Worm (Caenorhabditis elegans) whole organism, mixed stage, embryonic: ENCODE measurements around the gene W03G11.4.
A peak's percentile ranks its signal among the peaks of the same experiment; 100 is the strongest.

ENCODE experiments used
- M03D4.4 ChIP-seq: sonication (generic microtip); optimal IDR thresholded peaks from 2 replicates; lab custom pipeline; 2017; ENCODE audit warnings: mild to moderate bottlenecking, missing genetic modification characterization, missing compliant biosample characterization
- bed-3 ChIP-seq: fragments of 200-800 bp; sonication (Bioruptor generic); optimal IDR thresholded peaks from 3 replicates; lab custom pipeline; 2018; ENCODE audit warnings: mild to moderate bottlenecking, missing genetic modification characterization, moderate library complexity, missing compliant biosample characterization
- blmp-1 ChIP-seq: fragments of 150-350 bp; optimal IDR thresholded peaks from 2 replicates; lab custom pipeline; 2014; ENCODE audit warnings: missing biosample characterization, missing genetic modification characterization
- ceh-39 ChIP-seq: fragments of 150-350 bp; optimal IDR thresholded peaks from 2 replicates; lab custom pipeline; 2014; ENCODE audit warnings: missing biosample characterization, missing genetic modification characterization
- ceh-43 ChIP-seq: fragments of 200-800 bp; sonication (Bioruptor generic); optimal IDR thresholded peaks from 2 replicates; lab custom pipeline; 2018; ENCODE audit warnings: mild to moderate bottlenecking, missing genetic modification characterization, moderate library complexity, missing compliant biosample characterization
- ces-1 ChIP-seq: fragments of 150-350 bp; optimal IDR thresholded peaks from 2 replicates; lab custom pipeline; 2014; ENCODE audit warnings: missing biosample characterization, missing genetic modification reagents, missing genetic modification characterization
- cnd-1 ChIP-seq: fragments of 200-800 bp; sonication (Bioruptor generic); optimal IDR thresholded peaks from 2 replicates; lab custom pipeline; 2018; ENCODE audit warnings: mild to moderate bottlenecking, missing genetic modification characterization, missing compliant biosample characterization
- drap-1 ChIP-seq: fragments of 200-800 bp; sonication (Bioruptor generic); optimal IDR thresholded peaks from 3 replicates; lab custom pipeline; 2018; ENCODE audit warnings: mild to moderate bottlenecking, missing genetic modification characterization, missing compliant biosample characterization
- elt-1 ChIP-seq: sonication (generic microtip); optimal IDR thresholded peaks from 2 replicates; lab custom pipeline; 2017; ENCODE audit warnings: missing genetic modification characterization, mild to moderate bottlenecking, missing compliant biosample characterization, antibody characterized with exemption, moderate library complexity, borderline replicate concordance; ENCODE audit not compliant: insufficient read depth
- elt-3 ChIP-seq: fragments of 150-350 bp; optimal IDR thresholded peaks from 2 replicates; lab custom pipeline; 2014; ENCODE audit warnings: missing biosample characterization, missing genetic modification characterization
- flh-1 ChIP-seq: fragments of 200-800 bp; sonication (Bioruptor generic); optimal IDR thresholded peaks from 2 replicates; lab custom pipeline; 2018; ENCODE audit warnings: mild to moderate bottlenecking, missing genetic modification characterization, moderate library complexity, missing compliant biosample characterization
- ham-2 ChIP-seq: fragments of 200-800 bp; sonication (Bioruptor generic); optimal IDR thresholded peaks from 2 replicates; lab custom pipeline; 2018; ENCODE audit warnings: mild to moderate bottlenecking, missing genetic modification characterization, missing compliant biosample characterization
- hlh-1 ChIP-seq: fragments of 150-350 bp; optimal IDR thresholded peaks from 2 replicates; lab custom pipeline; 2014; ENCODE audit warnings: missing biosample characterization, missing genetic modification reagents, missing genetic modification characterization
- lin-13 ChIP-seq: fragments of 150-350 bp; optimal IDR thresholded peaks from 2 replicates; lab custom pipeline; 2014; ENCODE audit warnings: missing biosample characterization, missing genetic modification characterization
- lin-32 ChIP-seq: fragments of 200-800 bp; sonication (Bioruptor generic); optimal IDR thresholded peaks from 2 replicates; lab custom pipeline; 2018; ENCODE audit warnings: mild to moderate bottlenecking, missing genetic modification characterization, missing compliant biosample characterization
- lsy-2 ChIP-seq: fragments of 150-350 bp; optimal IDR thresholded peaks from 2 replicates; lab custom pipeline; 2014; ENCODE audit warnings: missing biosample characterization, missing genetic modification characterization
- mab-5 ChIP-seq: fragments of 150-350 bp; optimal IDR thresholded peaks from 2 replicates; lab custom pipeline; 2014; ENCODE audit warnings: missing biosample characterization, missing genetic modification characterization
- mep-1 ChIP-seq: fragments of 150-350 bp; optimal IDR thresholded peaks from 2 replicates; lab custom pipeline; 2017; ENCODE audit warnings: missing biosample characterization, missing genetic modification reagents, missing genetic modification characterization, inconsistent platforms
- mls-2 ChIP-seq: sonication (generic microtip); optimal IDR thresholded peaks from 2 replicates; lab custom pipeline; 2016; ENCODE audit warnings: mild to moderate bottlenecking, missing genetic modification characterization, moderate library complexity, missing compliant biosample characterization
- nhr-12 ChIP-seq: fragments of 150-350 bp; optimal IDR thresholded peaks from 2 replicates; lab custom pipeline; 2014; ENCODE audit warnings: missing biosample characterization, missing genetic modification characterization
- nhr-2 ChIP-seq: fragments of 150-350 bp; optimal IDR thresholded peaks from 2 replicates; lab custom pipeline; 2014; ENCODE audit warnings: missing biosample characterization, missing genetic modification characterization
- nhr-237 ChIP-seq: fragments of 150-350 bp; optimal IDR thresholded peaks from 2 replicates; lab custom pipeline; 2014; ENCODE audit warnings: missing biosample characterization, missing genetic modification characterization
- nhr-28 ChIP-seq: fragments of 150-350 bp; optimal IDR thresholded peaks from 2 replicates; lab custom pipeline; 2014; ENCODE audit warnings: missing biosample characterization, missing genetic modification characterization
- nhr-76 ChIP-seq: sonication (generic microtip); optimal IDR thresholded peaks from 2 replicates; lab custom pipeline; 2017; ENCODE audit warnings: missing biosample characterization, missing genetic modification characterization
- pha-4 ChIP-seq: fragments of 150-350 bp; optimal IDR thresholded peaks from 2 replicates; lab custom pipeline; 2018; ENCODE audit warnings: missing biosample characterization, missing genetic modification reagents, missing genetic modification characterization
- sem-2 ChIP-seq: fragments of 200-800 bp; sonication (Bioruptor generic); optimal IDR thresholded peaks from 2 replicates; lab custom pipeline; 2018; ENCODE audit warnings: mild to moderate bottlenecking, missing genetic modification characterization, missing compliant biosample characterization
- snpc-4 ChIP-seq: fragments of 150-350 bp; optimal IDR thresholded peaks from 2 replicates; lab custom pipeline; 2014; ENCODE audit warnings: missing biosample characterization, missing genetic modification characterization
- sptf-1 ChIP-seq: sonication (generic microtip); optimal IDR thresholded peaks from 2 replicates; lab custom pipeline; 2017; ENCODE audit warnings: mild to moderate bottlenecking, missing genetic modification characterization, moderate library complexity, missing compliant biosample characterization
- tbx-8 ChIP-seq: fragments of 200-800 bp; sonication (Bioruptor generic); optimal IDR thresholded peaks from 2 replicates; lab custom pipeline; 2018; ENCODE audit warnings: mild to moderate bottlenecking, missing genetic modification characterization, moderate library complexity, missing compliant biosample characterization
- unc-120 ChIP-seq: sonication (generic microtip); optimal IDR thresholded peaks from 2 replicates; lab custom pipeline; 2017; ENCODE audit warnings: missing genetic modification characterization, missing compliant biosample characterization; ENCODE audit not compliant: poor library complexity, severe bottlenecking
- zip-8 ChIP-seq: fragments of 150-350 bp; optimal IDR thresholded peaks from 2 replicates; lab custom pipeline; 2014; ENCODE audit warnings: missing biosample characterization, missing genetic modification characterization
- ztf-11 ChIP-seq: fragments of 150-350 bp; optimal IDR thresholded peaks from 2 replicates; lab custom pipeline; 2014; ENCODE audit warnings: missing biosample characterization, missing genetic modification characterization

Gene W03G11.4

DNA sequence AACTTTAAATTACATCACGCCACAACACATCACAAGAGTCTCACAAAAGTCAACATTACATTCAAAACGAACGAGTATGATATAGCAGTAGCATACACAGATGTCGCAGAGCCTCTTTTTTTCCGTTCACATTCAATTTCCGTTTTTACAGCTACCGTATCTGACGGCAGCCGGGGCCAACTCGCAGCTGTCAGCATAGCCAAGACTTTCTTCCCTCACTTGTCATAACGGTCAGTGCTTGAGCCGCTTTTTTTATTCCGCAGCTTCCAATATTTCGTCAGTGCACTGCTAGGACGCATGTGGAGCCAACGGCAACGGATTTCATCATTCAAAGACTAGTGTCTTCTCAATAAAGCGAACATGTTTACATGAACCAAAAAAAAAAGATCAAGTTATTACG lies 1.0 kb upstream of the W03G11.4 start:
- TF ChIP-seq ces-1 (GFP tag; lab: Kevin White, UChicago) (no peak), mls-2 (tag; lab: Kevin White, UChicago) (no peak), ham-2 (GFP tag; lab: Kevin White, UChicago) (no peak), nhr-237 (tag; lab: Kevin White, UChicago) (no peak), nhr-12 (tag; lab: Kevin White, UChicago) (no peak), flh-1 (GFP tag; lab: Kevin White, UChicago) (no peak), elt-1 (tag; lab: Kevin White, UChicago) (no peak), pha-4 (tag; lab: Kevin White, UChicago) (no peak), nhr-76 (no peak), lsy-2 (tag; lab: Kevin White, UChicago) (no peak), tbx-8 (no peak), ztf-11 (no peak), nhr-28 (no peak), lin-32 (GFP tag; lab: Kevin White, UChicago) (no peak), zip-8 (tag; lab: Kevin White, UChicago) (no peak)

DNA sequence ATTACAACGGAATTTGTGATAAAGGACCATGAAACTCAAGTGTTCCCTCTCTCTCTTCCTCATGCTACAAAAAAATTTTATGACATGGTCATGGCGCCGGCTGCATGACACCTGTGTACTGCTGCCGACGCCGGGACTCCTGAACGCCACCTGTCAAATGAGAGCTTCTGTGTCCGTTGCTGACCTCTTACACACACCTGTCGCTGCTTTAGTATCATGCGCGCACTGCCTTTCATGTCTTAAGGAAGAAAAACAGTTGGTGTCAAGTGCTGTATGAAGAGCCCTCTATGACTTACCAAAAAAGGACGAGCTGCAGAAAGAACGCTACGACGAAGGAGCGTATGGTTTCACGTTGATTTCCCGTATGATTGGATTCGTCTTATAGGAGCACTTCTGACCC lies 322 bp downstream of the W03G11.4 start:
- TF ChIP-seq mls-2 (tag; lab: Kevin White, UChicago) = no peak
- no peak for TF ChIP-seq M03D4.4 (tag; lab: Kevin White, UChicago)
- no peak for TF ChIP-seq sem-2
- no peak for TF ChIP-seq nhr-76
- no peak for TF ChIP-seq ham-2 (GFP tag; lab: Kevin White, UChicago)
- no peak for TF ChIP-seq snpc-4
- TF ChIP-seq hlh-1 = peak; percentile 61
- no peak for TF ChIP-seq mab-5 (tag; lab: Kevin White, UChicago)
- TF ChIP-seq ceh-39 = no peak
- no peak for TF ChIP-seq bed-3 (GFP tag; lab: Kevin White, UChicago)
- peak; percentile 87 for TF ChIP-seq nhr-2 (tag; lab: Kevin White, UChicago)
- no peak for TF ChIP-seq mep-1 (tag; lab: Kevin White, UChicago)
- TF ChIP-seq tbx-8 = no peak
- peak; percentile 41 for TF ChIP-seq lin-32 (GFP tag; lab: Kevin White, UChicago)
- TF ChIP-seq elt-3 = no peak
- no peak for TF ChIP-seq lin-13 (tag; lab: Kevin White, UChicago)
- TF ChIP-seq drap-1 (GFP tag; lab: Kevin White, UChicago) = no peak
- TF ChIP-seq sptf-1 (tag; lab: Kevin White, UChicago) = no peak
- TF ChIP-seq ceh-43 = no peak
- TF ChIP-seq ces-1 (GFP tag; lab: Kevin White, UChicago) = no peak
- no peak for TF ChIP-seq pha-4 (tag; lab: Kevin White, UChicago)
- no peak for TF ChIP-seq nhr-237 (tag; lab: Kevin White, UChicago)

ce11 chrX:12086297-12086696 lies 6.6 kb downstream of the W03G11.4 start:
- no peak for TF ChIP-seq flh-1 (GFP tag; lab: Kevin White, UChicago)
- TF ChIP-seq cnd-1 = peak; percentile 13
- TF ChIP-seq ham-2 (GFP tag; lab: Kevin White, UChicago) = no peak
- no peak for TF ChIP-seq mab-5 (tag; lab: Kevin White, UChicago)
- no peak for TF ChIP-seq tbx-8
- no peak for TF ChIP-seq ceh-39
- TF ChIP-seq snpc-4 = no peak
- no peak for TF ChIP-seq M03D4.4 (tag; lab: Kevin White, UChicago)
- TF ChIP-seq mls-2 (tag; lab: Kevin White, UChicago) = peak; percentile 39
- TF ChIP-seq nhr-237 (tag; lab: Kevin White, UChicago) = no peak

DNA sequence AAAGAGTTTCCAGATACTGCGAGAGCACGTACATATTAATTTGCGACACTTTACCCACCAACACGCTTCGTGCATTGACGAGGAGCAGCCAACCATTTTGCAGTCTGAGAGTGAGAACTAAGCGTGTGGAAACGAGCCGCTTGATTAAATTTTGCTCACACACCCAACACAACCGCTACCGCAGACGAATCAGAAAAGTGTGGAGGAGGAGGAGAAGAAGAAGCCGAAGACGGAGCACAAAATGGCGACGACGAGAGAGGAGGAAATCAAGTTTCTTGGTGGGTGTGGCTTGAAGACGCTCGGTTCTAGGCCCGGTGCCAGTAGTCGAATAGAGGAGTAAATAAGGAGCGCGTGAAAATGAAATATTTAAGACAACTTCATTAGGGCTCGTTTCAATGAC lies 10.1 kb downstream of the W03G11.4 start:
- TF ChIP-seq pha-4 (tag; lab: Kevin White, UChicago) (no peak), ces-1 (GFP tag; lab: Kevin White, UChicago) (peak; percentile 94), lin-32 (GFP tag; lab: Kevin White, UChicago) (no peak), blmp-1 (tag; lab: Kevin White, UChicago) (no peak), unc-120 (tag; lab: Kevin White, UChicago) (no peak)

DNA sequence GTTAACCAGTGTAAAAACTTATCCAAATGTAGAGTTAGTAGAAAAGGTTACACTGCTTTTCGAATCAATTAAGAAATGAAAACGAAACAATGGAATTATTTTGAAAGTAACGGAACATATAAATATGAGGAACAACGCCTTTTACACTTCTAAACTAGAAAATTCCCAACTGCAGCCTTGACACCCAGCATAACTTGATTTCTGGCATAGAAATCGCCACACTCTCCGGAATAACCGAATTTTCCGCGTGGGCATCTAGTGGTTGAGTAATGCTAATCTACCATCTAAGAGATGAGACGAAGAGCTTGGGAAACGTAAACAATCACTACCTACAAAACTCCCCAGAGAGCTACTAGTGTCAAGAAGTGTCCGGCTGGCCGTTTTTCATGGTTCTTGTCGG lies 11.7 kb downstream of the W03G11.4 start:
- TF ChIP-seq ces-1 (GFP tag; lab: Kevin White, UChicago) (peak; percentile 84), cnd-1 (no peak)
